Worm (Caenorhabditis elegans): Measurements from ENCODE around the gene hda-2.

- no peak for TF ChIP-seq nhr-25 (tag; optimal IDR thresholded peaks at IDR 0.05)
- no peak for TF ChIP-seq unc-62 (GFP tag; optimal IDR thresholded peaks at IDR 0.05)
- TF ChIP-seq ama-1 (optimal IDR thresholded peaks at IDR 0.05): no peak
- TF ChIP-seq zag-1 (tag; optimal IDR thresholded peaks at IDR 0.05): no peak
- TF ChIP-seq unc-39 (tag; optimal IDR thresholded peaks at IDR 0.05): no peak
- TF ChIP-seq aly-2 (tag; optimal IDR thresholded peaks at IDR 0.05): no peak
- TF ChIP-seq snpc-4 (tag; optimal IDR thresholded peaks at IDR 0.05): no peak
- TF ChIP-seq lin-39 (tag; optimal IDR thresholded peaks at IDR 0.05): no peak
- TF ChIP-seq mdl-1 (tag; optimal IDR thresholded peaks at IDR 0.05): no peak
These were observed 28.1 kb upstream of the hda-2 start, which contains the start of gene mtre-1 for ce11 chrII:8050477-8050876.
